In the genomic region with DNA sequence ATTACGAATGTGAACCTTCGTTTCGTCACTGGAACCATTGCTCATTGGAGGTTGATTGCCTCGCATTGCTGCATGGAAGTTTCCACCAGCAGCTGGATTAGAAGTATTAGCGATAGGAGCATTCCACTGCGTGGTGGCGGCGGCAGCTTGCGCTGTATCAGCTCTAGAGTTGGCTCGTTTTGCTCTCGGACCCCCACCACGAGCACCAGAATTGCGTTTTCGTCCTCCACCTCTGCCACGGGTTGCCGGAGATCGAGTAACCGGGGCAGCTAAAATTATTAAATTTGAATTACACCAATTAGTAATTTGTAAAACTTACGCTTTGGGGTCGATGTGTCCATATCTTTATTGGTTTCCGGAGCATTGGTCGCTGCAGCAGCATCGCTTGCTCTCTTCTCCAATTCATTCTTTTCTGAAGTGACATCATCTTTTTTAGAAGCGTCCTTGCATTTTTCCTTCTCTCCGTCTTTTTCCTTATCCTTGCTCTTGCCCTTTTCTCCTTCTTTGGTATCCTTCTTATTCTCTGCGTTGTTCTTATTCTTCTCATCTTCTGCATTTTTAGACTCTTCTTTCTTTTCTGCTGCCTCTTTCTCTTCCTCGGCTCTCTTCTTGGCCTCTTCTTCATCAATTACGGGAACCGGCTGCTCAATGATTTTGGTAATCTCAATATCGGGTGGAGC, we compare ENCODE assay signal across 1 worm cellular context.
A peak's percentile ranks its signal among the peaks of the same experiment; 100 is the strongest.
TF ChIP-seq lines count a peak whose summit lies in the region.

No protein-coding gene starts in this region.

TF ChIP-seq in whole organism, L2 larva, 48 proteins besides CTCF, POLR2A, EP300 and RAD21 (continued from another document):
- TF ChIP-seq unc-55 (GFP tag; optimal IDR thresholded peaks at IDR 0.05; lab: Kevin White, UChicago) (peak; percentile 24), ztf-11 (tag; optimal IDR thresholded peaks at IDR 0.05; lab: Kevin White, UChicago) (no peak), lsy-2 (tag; optimal IDR thresholded peaks at IDR 0.05; lab: Kevin White, UChicago) (no peak), crh-2 (tag; optimal IDR thresholded peaks at IDR 0.05; lab: Kevin White, UChicago) (peak; percentile 23)
TF ChIP-seq in whole organism, L2 larva: peak in this region for 6.
